Fruit fly (Drosophila melanogaster) Kc167 (cell line): Measurements from ENCODE around the gene Ir75a.

Experiments used
- Myc ChIP-seq: fragments of >200 bp; optimal IDR thresholded peaks from 2 replicates; lab custom pipeline; 2017; ENCODE audit warnings: missing external identifiers
- Sin3A ChIP-seq: fragments of >200 bp; optimal IDR thresholded peaks from 2 replicates; lab custom pipeline; 2018; ENCODE audit warnings: missing external identifiers
- h ChIP-seq: fragments of >200 bp; optimal IDR thresholded peaks from 3 replicates; lab custom pipeline; 2018; ENCODE audit warnings: missing external identifiers
- insv ChIP-seq: fragments of >200 bp; optimal IDR thresholded peaks from 3 replicates; lab custom pipeline; 2018; ENCODE audit warnings: missing external identifiers
- psq ChIP-seq: fragments of >200 bp; optimal IDR thresholded peaks from 2 replicates; lab custom pipeline; 2017; ENCODE audit warnings: missing external identifiers

DNA sequence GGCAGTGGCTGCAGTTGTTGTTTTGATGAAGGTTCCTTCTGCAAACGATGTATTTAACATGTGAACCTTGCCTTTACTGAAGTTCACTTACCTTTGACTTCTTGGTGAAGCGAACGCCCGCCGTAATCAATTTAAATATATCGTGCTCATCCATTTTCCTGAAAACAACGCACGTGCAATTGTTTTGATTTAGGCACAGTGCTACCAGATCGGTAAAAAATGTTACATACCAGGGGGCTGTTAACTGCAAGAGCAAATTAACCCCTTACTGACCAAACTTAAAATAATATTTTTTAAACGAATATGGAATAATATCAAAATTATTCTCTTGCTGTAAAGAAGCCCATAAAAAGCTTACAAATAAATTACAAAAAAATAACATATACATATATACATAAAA, 13.2 kb downstream of the Ir75a start, which contains the start of gene ais:
- TF ChIP-seq psq (lab: Kevin White, UChicago) = no peak
- no peak for TF ChIP-seq Myc (lab: Kevin White, UChicago)
- no peak for TF ChIP-seq insv
- TF ChIP-seq Sin3A (lab: Kevin White, UChicago) = no peak
- no peak for TF ChIP-seq h
